Worm (Caenorhabditis elegans) whole organism, young adult: ENCODE data around the gene zig-2.

Source experiments
- B0035.1 ChIP-seq: sonication (generic microtip); optimal IDR thresholded peaks from 2 replicates; lab custom pipeline; 2016; ENCODE audit warnings: missing genetic modification characterization, mild to moderate bottlenecking, missing compliant biosample characterization, missing genotype, missing genetic modification reagents
- C17E4.6 ChIP-seq: fragments of 200-800 bp; sonication (Bioruptor generic); IDR thresholded peaks from 2 replicates; pipeline ENCODE4 v1.3.6; 2022; ENCODE audit warnings: missing genetic modification reagents, missing genetic modification characterization, missing compliant biosample characterization
- D2030.7 ChIP-seq: fragments of 200-800 bp; sonication (Bioruptor generic); IDR thresholded peaks from 2 replicates; pipeline ENCODE4 v1.3.6; 2022; ENCODE audit warnings: missing genetic modification reagents, missing genetic modification characterization, missing compliant biosample characterization
- F22D6.2 ChIP-seq: sonication (generic microtip); optimal IDR thresholded peaks from 2 replicates; lab custom pipeline; 2016; ENCODE audit warnings: mild to moderate bottlenecking, missing genetic modification characterization, missing compliant biosample characterization
- F33H1.4 ChIP-seq: fragments of 200-800 bp; sonication (Bioruptor generic); IDR thresholded peaks from 2 replicates; pipeline ENCODE4 v1.3.6; 2022; ENCODE audit warnings: missing genetic modification reagents, missing genetic modification characterization, missing compliant biosample characterization
- F37B4.10 ChIP-seq: fragments of 200-800 bp; sonication (Bioruptor generic); IDR thresholded peaks from 2 replicates; pipeline ENCODE4 v1.3.6; 2022; ENCODE audit warnings: missing genetic modification characterization, missing compliant biosample characterization
- F52B5.7 ChIP-seq: sonication (generic microtip); optimal IDR thresholded peaks from 2 replicates; lab custom pipeline; 2016; ENCODE audit warnings: mild to moderate bottlenecking, missing genetic modification characterization, missing compliant biosample characterization
- Y53F4B.3 ChIP-seq: fragments of 200-800 bp; sonication (Bioruptor generic); IDR thresholded peaks from 2 replicates; pipeline ENCODE4 v1.3.6; 2022; ENCODE audit warnings: missing genetic modification reagents, missing genetic modification characterization, missing compliant biosample characterization
- Y53G8AR.9 ChIP-seq: fragments of 200-800 bp; sonication (Bioruptor generic); conservative IDR thresholded peaks from 2 replicates; pipeline ENCODE4 v1.3.6; 2022; ENCODE audit warnings: missing genetic modification reagents, missing genetic modification characterization, missing compliant biosample characterization
- Y56A3A.18 ChIP-seq: fragments of 200-800 bp; sonication (Bioruptor generic); IDR thresholded peaks from 2 replicates; pipeline ENCODE4 v1.3.6; 2022; ENCODE audit warnings: missing genetic modification reagents, missing genetic modification characterization, missing compliant biosample characterization
- Y67H2A.10 ChIP-seq: fragments of 200-800 bp; sonication (Bioruptor generic); conservative IDR thresholded peaks from 2 replicates; pipeline ENCODE4 v1.3.6; 2022; ENCODE audit warnings: missing genetic modification reagents, missing genetic modification characterization, missing compliant biosample characterization
- attf-6 ChIP-seq: fragments of 200-800 bp; sonication (Bioruptor generic); IDR thresholded peaks from 2 replicates; pipeline ENCODE4 v1.3.6; 2022; ENCODE audit warnings: missing genetic modification reagents, missing genetic modification characterization, missing compliant biosample characterization
- bed-2 ChIP-seq: fragments of 200-800 bp; sonication (Bioruptor generic); IDR thresholded peaks from 2 replicates; pipeline ENCODE4 v1.3.6; 2022; ENCODE audit warnings: missing genetic modification reagents, missing genetic modification characterization, missing compliant biosample characterization
- cebp-1 ChIP-seq, 2 experiments: fragments of 200-800 bp in 1 of 2; sonication (Bioruptor generic) in 1 of 2; sonication (generic microtip) in 1 of 2; IDR thresholded peaks in 1 of 2; optimal IDR thresholded peaks in 1 of 2; 2 replicates each; pipeline versions ENCODE4 v1.3.6 to Lab custom; 2017 to 2022; ENCODE audit warnings: missing compliant biosample characterization in 2 of 2, missing genetic modification characterization in 2 of 2, mild to moderate bottlenecking in 1 of 2, missing genetic modification reagents in 1 of 2, moderate library complexity in 1 of 2
- cebp-2 ChIP-seq: fragments of 200-800 bp; sonication (Bioruptor generic); IDR thresholded peaks from 2 replicates; pipeline ENCODE4 v1.3.6; 2022; ENCODE audit warnings: missing genetic modification characterization, missing compliant biosample characterization
- ceh-58 ChIP-seq: fragments of 200-800 bp; sonication (Bioruptor generic); IDR thresholded peaks from 2 replicates; pipeline ENCODE4 v1.3.6; 2022; ENCODE audit warnings: missing genetic modification characterization, missing compliant biosample characterization
- chd-7 ChIP-seq: sonication (generic microtip); optimal IDR thresholded peaks from 2 replicates; lab custom pipeline; 2016; ENCODE audit warnings: mild to moderate bottlenecking, missing genetic modification characterization, moderate library complexity, missing compliant biosample characterization
- die-1 ChIP-seq: sonication (generic microtip); optimal IDR thresholded peaks from 2 replicates; lab custom pipeline; 2016; ENCODE audit warnings: missing genotype, mild to moderate bottlenecking, missing genetic modification characterization, missing compliant biosample characterization
- dpff-1 ChIP-seq: sonication (generic microtip); optimal IDR thresholded peaks from 2 replicates; lab custom pipeline; 2017; ENCODE audit warnings: mild to moderate bottlenecking, missing genetic modification characterization, missing compliant biosample characterization
- efl-1 ChIP-seq: fragments of 150-350 bp; optimal IDR thresholded peaks from 2 replicates; lab custom pipeline; 2014; ENCODE audit warnings: missing biosample characterization, missing genetic modification reagents, missing genetic modification characterization
- egl-18 ChIP-seq: fragments of 200-800 bp; sonication (Bioruptor generic); IDR thresholded peaks from 2 replicates; pipeline ENCODE4 v1.3.6; 2022; ENCODE audit warnings: missing genetic modification reagents, missing genetic modification characterization, missing compliant biosample characterization
- fkh-3 ChIP-seq: sonication (generic microtip); optimal IDR thresholded peaks from 2 replicates; lab custom pipeline; 2016; ENCODE audit warnings: mild to moderate bottlenecking, missing genetic modification characterization, missing compliant biosample characterization
- hrde-1 ChIP-seq: sonication (generic microtip); optimal IDR thresholded peaks from 2 replicates; lab custom pipeline; 2016; ENCODE audit warnings: missing genetic modification characterization, mild to moderate bottlenecking, missing compliant biosample characterization, moderate library complexity, missing genotype, missing genetic modification reagents, borderline replicate concordance
- let-607 ChIP-seq, 2 experiments: fragments of 200-800 bp in 1 of 2; sonication (Bioruptor generic) in 1 of 2; sonication (generic microtip) in 1 of 2; optimal IDR thresholded peaks; 2 replicates each; lab custom pipeline; 2016 to 2018; ENCODE audit warnings: mild to moderate bottlenecking in 2 of 2, missing compliant biosample characterization in 2 of 2, missing genetic modification characterization in 2 of 2, moderate library complexity in 2 of 2, missing genotype in 1 of 2
- lin-35 ChIP-seq, 3 experiments: fragments of 150-350 bp in 2 of 3; sonication (generic microtip) in 1 of 3; optimal IDR thresholded peaks; 2 replicates each; lab custom pipeline; 2014 to 2018; ENCODE audit warnings: missing biosample characterization in 3 of 3, missing genetic modification characterization in 3 of 3, missing genetic modification reagents in 3 of 3
- madf-6 ChIP-seq: fragments of 200-800 bp; sonication (Bioruptor generic); IDR thresholded peaks from 2 replicates; pipeline ENCODE4 v1.3.6; 2022; ENCODE audit warnings: missing genetic modification reagents, missing genetic modification characterization, missing compliant biosample characterization
- mes-4 ChIP-seq: sonication (generic microtip); optimal IDR thresholded peaks from 2 replicates; lab custom pipeline; 2016; ENCODE audit warnings: missing genotype, missing genetic modification characterization, missing compliant biosample characterization
- mxl-1 ChIP-seq: sonication (generic microtip); optimal IDR thresholded peaks from 2 replicates; lab custom pipeline; 2016; ENCODE audit warnings: missing genetic modification characterization, missing compliant biosample characterization
- nfya-1 ChIP-seq: sonication (generic microtip); optimal IDR thresholded peaks from 2 replicates; lab custom pipeline; 2017; ENCODE audit warnings: antibody characterized with exemption, missing compliant biosample characterization, missing genetic modification characterization, borderline replicate concordance; ENCODE audit not compliant: insufficient read depth
- nfya-2 ChIP-seq: fragments of 200-800 bp; sonication (Bioruptor generic); IDR thresholded peaks from 2 replicates; pipeline ENCODE4 v1.3.6; 2022; ENCODE audit warnings: missing genetic modification reagents, missing genetic modification characterization, missing compliant biosample characterization
- nhr-179 ChIP-seq: sonication (generic microtip); optimal IDR thresholded peaks from 2 replicates; lab custom pipeline; 2016; ENCODE audit warnings: mild to moderate bottlenecking, missing genetic modification characterization, missing compliant biosample characterization
- nhr-80 ChIP-seq: sonication (generic microtip); optimal IDR thresholded peaks from 2 replicates; lab custom pipeline; 2016; ENCODE audit warnings: missing genetic modification characterization, missing compliant biosample characterization
- pha-4 ChIP-seq: fragments of 150-350 bp; sonication (generic microtip); optimal IDR thresholded peaks from 2 replicates; lab custom pipeline; 2014; ENCODE audit warnings: missing biosample characterization, missing genetic modification reagents, missing genetic modification characterization
- rec-8 ChIP-seq, 2 experiments: sonication (generic microtip); optimal IDR thresholded peaks; 2 replicates each; lab custom pipeline; 2016; ENCODE audit warnings: mild to moderate bottlenecking in 2 of 2, missing genetic modification characterization in 2 of 2, missing genetic modification reagents in 2 of 2, missing genotype in 2 of 2, missing biosample characterization in 1 of 2, missing compliant biosample characterization in 1 of 2, moderate library complexity in 1 of 2
- unc-130 ChIP-seq: sonication (generic microtip); optimal IDR thresholded peaks from 2 replicates; lab custom pipeline; 2016; ENCODE audit warnings: missing genetic modification reagents, missing genetic modification characterization, missing compliant biosample characterization
- xnd-1 ChIP-seq: sonication (generic microtip); optimal IDR thresholded peaks from 2 replicates; lab custom pipeline; 2016; ENCODE audit warnings: missing genotype, missing genetic modification reagents, missing genetic modification characterization, missing compliant biosample characterization
- ztf-22 ChIP-seq: fragments of 200-800 bp; sonication (Bioruptor generic); optimal IDR thresholded peaks from 2 replicates; lab custom pipeline; 2018; ENCODE audit warnings: mild to moderate bottlenecking, missing genetic modification characterization, moderate library complexity, missing compliant biosample characterization
- ztf-3 ChIP-seq: fragments of 200-800 bp; sonication (Bioruptor generic); optimal IDR thresholded peaks from 2 replicates; lab custom pipeline; 2018; ENCODE audit warnings: mild to moderate bottlenecking, missing genetic modification characterization, missing compliant biosample characterization

zig-2 gene

ce11 chrX:12356581-12356980 is 15.3 kb upstream of the zig-2 start, which contains the start of gene nspc-12:
Gene nspc-12, minus strand, starts transcription at chrX:12356681.
- TF ChIP-seq F22D6.2 (tag; lab: Kevin White, UChicago): no peak
- no peak for TF ChIP-seq chd-7 (tag; lab: Kevin White, UChicago)
- TF ChIP-seq bed-2 (GFP tag; lab: Robert Waterston, UW): no peak
- no peak for TF ChIP-seq Y56A3A.18
- no peak for TF ChIP-seq xnd-1 (tag; lab: Kevin White, UChicago)
- no peak for TF ChIP-seq egl-18 (GFP tag; lab: Robert Waterston, UW)

DNA sequence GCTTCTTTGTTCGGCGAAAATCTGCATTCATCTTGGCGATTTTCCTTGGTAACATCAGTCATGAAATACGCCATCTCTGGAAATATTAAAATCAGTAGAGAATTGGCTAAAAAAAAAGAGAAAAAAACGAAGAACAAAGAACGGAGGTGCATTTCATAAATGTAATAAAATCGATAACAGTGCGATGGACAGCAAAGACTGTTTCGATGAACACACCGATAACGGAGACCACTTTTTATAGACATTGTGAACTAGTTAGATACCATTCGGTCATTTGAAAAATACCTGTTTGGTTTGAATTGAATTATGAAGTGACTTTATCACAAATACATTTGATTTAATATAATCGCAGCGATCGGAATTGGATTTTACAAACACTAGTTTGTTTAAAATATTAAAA is 11.6 kb upstream of the zig-2 start, which contains the start of gene F42F12.4:
Gene F42F12.4 (minus strand): TSS at position 76 of the 400 bp plus-strand sequence.
- TF ChIP-seq die-1 (tag; lab: Kevin White, UChicago) (no peak), fkh-3 (tag; lab: Kevin White, UChicago) (no peak), mes-4 (tag; lab: Kevin White, UChicago) (no peak), pha-4 (no peak), nfya-1 (tag; lab: Kevin White, UChicago) (no peak), nhr-80 (tag; lab: Kevin White, UChicago) (peak; percentile 39), ceh-58 (GFP tag; lab: Robert Waterston, UW) (no peak)

- TF ChIP-seq nhr-80 (tag; lab: Kevin White, UChicago) (peak; percentile 21), nhr-179 (tag; lab: Kevin White, UChicago) (no peak)
These were observed 9.0 kb upstream of the zig-2 start, which contains the start of gene F42F12.3 for ce11 chrX:12350207-12350606. Gene F42F12.3, plus strand, starts transcription at chrX:12350578.

- TF ChIP-seq Y67H2A.10 (GFP tag; lab: Robert Waterston, UW) (no peak), lin-35 (GFP tag; optimal IDR thresholded peaks at IDR 0.05; lab: Kevin White, UChicago) (no peak), Y56A3A.18 (no peak), egl-18 (GFP tag; lab: Robert Waterston, UW) (no peak), rec-8 (tag; optimal IDR thresholded peaks at IDR 0.05; lab: Kevin White, UChicago) (no peak), bed-2 (GFP tag; lab: Robert Waterston, UW) (no peak), nfya-1 (tag; lab: Kevin White, UChicago) (no peak)
- TF ChIP-seq, all 124 proteins: peak for 0
These were observed 7.1 kb upstream of the zig-2 start, which contains the start of gene F42F12.14 for ce11 chrX:12348329-12348728. Gene F42F12.14, plus strand, starts transcription at chrX:12348629.

ce11 chrX:12347822-12348221 is 6.6 kb upstream of the zig-2 start:
- peak; percentile 61 for TF ChIP-seq hrde-1 (tag; lab: Kevin White, UChicago)
- TF ChIP-seq ztf-3 (GFP tag; lab: Kevin White, UChicago): no peak
- TF ChIP-seq F22D6.2 (tag; lab: Kevin White, UChicago): no peak
- no peak for TF ChIP-seq unc-130 (GFP tag; lab: Kevin White, UChicago)
- TF ChIP-seq ztf-22: peak; percentile 15
- no peak for TF ChIP-seq nfya-2 (GFP tag; lab: Robert Waterston, UW)
- peak; percentile 18 for TF ChIP-seq B0035.1 (tag; lab: Kevin White, UChicago)
- TF ChIP-seq egl-18 (GFP tag; lab: Robert Waterston, UW): no peak
- TF ChIP-seq efl-1 (GFP tag; lab: Kevin White, UChicago): peak; percentile 7
- peak; percentile 87 for TF ChIP-seq die-1 (tag; lab: Kevin White, UChicago)
- 0 out of 2 replicates have a peak, but pooled peaks have one; percentile 49 for TF ChIP-seq madf-6 (GFP tag; lab: Robert Waterston, UW)
- TF ChIP-seq cebp-2: 0 out of 2 replicates have a peak, but pooled peaks have one; percentile 61
- peak; percentile 93 for TF ChIP-seq D2030.7
- peak; percentile 54 for TF ChIP-seq chd-7 (tag; lab: Kevin White, UChicago)
- no peak for TF ChIP-seq cebp-1 (GFP tag; IDR thresholded peaks at IDR 0.05; lab: Robert Waterston, UW)
- no peak for TF ChIP-seq cebp-1 (tag; optimal IDR thresholded peaks at IDR 0.05; lab: Kevin White, UChicago)
- TF ChIP-seq F52B5.7: peak; percentile 58
- TF ChIP-seq Y67H2A.10 (GFP tag; lab: Robert Waterston, UW): no peak
- TF ChIP-seq ceh-58 (GFP tag; lab: Robert Waterston, UW): no peak
- peak; percentile 40 for TF ChIP-seq mxl-1 (tag; lab: Kevin White, UChicago)
- peak; percentile 71 for TF ChIP-seq attf-6
- TF ChIP-seq F33H1.4 (GFP tag; lab: Robert Waterston, UW): no peak
- TF ChIP-seq Y53G8AR.9 (GFP tag; lab: Robert Waterston, UW): no peak
- peak in 1 of 2 experiments; percentile 37 for TF ChIP-seq let-607 (tag; optimal IDR thresholded peaks at IDR 0.05; lab: Kevin White, UChicago)
- TF ChIP-seq dpff-1: no peak
- 0 out of 2 replicates have a peak, but pooled peaks have one; percentile 27 for TF ChIP-seq Y53F4B.3 (GFP tag; lab: Robert Waterston, UW)
- TF ChIP-seq C17E4.6 (GFP tag; lab: Robert Waterston, UW): no peak
- no peak for TF ChIP-seq F37B4.10 (GFP tag; lab: Robert Waterston, UW)
